Fruit fly (Drosophila melanogaster): ENCODE results near the gene Wnt4.

The Wnt4 gene

dm6 chr2L:7277017-7277416, at the start of gene Wnt4:
Gene Wnt4 (minus strand): TSS chr2L:7277171.
- no peak for TF ChIP-seq CG17801 (GFP tag; optimal IDR thresholded peaks at IDR 0.05; ENCODE audit: partially characterized antibody)

dm6 chr2L:7326405-7326804, 49.4 kb upstream of the Wnt4 start:
- TF ChIP-seq CG17801 (GFP tag; optimal IDR thresholded peaks at IDR 0.05; ENCODE audit: partially characterized antibody): no peak

dm6 chr2L:7323005-7323404, 46.0 kb upstream of the Wnt4 start:
- no peak for TF ChIP-seq CG17801 (GFP tag; optimal IDR thresholded peaks at IDR 0.05; ENCODE audit: partially characterized antibody)

dm6 chr2L:7321110-7321509, 44.1 kb upstream of the Wnt4 start:
- TF ChIP-seq CG17801 (GFP tag; optimal IDR thresholded peaks at IDR 0.05; ENCODE audit: partially characterized antibody): no peak

- no peak for TF ChIP-seq CG17801 (GFP tag; optimal IDR thresholded peaks at IDR 0.05; ENCODE audit: partially characterized antibody)
These were observed 42.9 kb upstream of the Wnt4 start for dm6 chr2L:7319914-7320313.

dm6 chr2L:7319335-7319734, 42.4 kb upstream of the Wnt4 start:
- no peak for TF ChIP-seq CG17801 (GFP tag; optimal IDR thresholded peaks at IDR 0.05; ENCODE audit: partially characterized antibody)

dm6 chr2L:7315523-7315922, 38.6 kb upstream of the Wnt4 start:
- no peak for TF ChIP-seq CG17801 (GFP tag; optimal IDR thresholded peaks at IDR 0.05; ENCODE audit: partially characterized antibody)

dm6 chr2L:7313233-7313858, 36.4 kb upstream of the Wnt4 start:
- no peak for TF ChIP-seq CG17801 (GFP tag; optimal IDR thresholded peaks at IDR 0.05; ENCODE audit: partially characterized antibody)

- TF ChIP-seq CG17801 (GFP tag; optimal IDR thresholded peaks at IDR 0.05; ENCODE audit: partially characterized antibody): no peak
These were observed 34.5 kb upstream of the Wnt4 start for dm6 chr2L:7311467-7311866.

dm6 chr2L:7306782-7307181, 29.8 kb upstream of the Wnt4 start, which contains the start of gene wg:
Gene wg (plus strand): TSS chr2L:7307159.
- TF ChIP-seq CG17801 (GFP tag; optimal IDR thresholded peaks at IDR 0.05; ENCODE audit: partially characterized antibody): no peak

- TF ChIP-seq CG17801 (GFP tag; optimal IDR thresholded peaks at IDR 0.05; ENCODE audit: partially characterized antibody): no peak
These were observed 27.4 kb upstream of the Wnt4 start for dm6 chr2L:7304331-7304730.

- no peak for TF ChIP-seq CG17801 (GFP tag; optimal IDR thresholded peaks at IDR 0.05; ENCODE audit: partially characterized antibody)
These were observed 26.3 kb upstream of the Wnt4 start for dm6 chr2L:7303256-7303655.

dm6 chr2L:7302727-7303126, 25.8 kb upstream of the Wnt4 start:
- TF ChIP-seq CG17801 (GFP tag; optimal IDR thresholded peaks at IDR 0.05; ENCODE audit: partially characterized antibody): no peak

dm6 chr2L:7301497-7301896, 24.5 kb upstream of the Wnt4 start:
- no peak for TF ChIP-seq CG17801 (GFP tag; optimal IDR thresholded peaks at IDR 0.05; ENCODE audit: partially characterized antibody)

dm6 chr2L:7300004-7300403, 23.0 kb upstream of the Wnt4 start:
- no peak for TF ChIP-seq CG17801 (GFP tag; optimal IDR thresholded peaks at IDR 0.05; ENCODE audit: partially characterized antibody)

dm6 chr2L:7298744-7299366, 21.9 kb upstream of the Wnt4 start:
- TF ChIP-seq CG17801 (GFP tag; optimal IDR thresholded peaks at IDR 0.05; ENCODE audit: partially characterized antibody): no peak

dm6 chr2L:7295924-7296323, 19.0 kb upstream of the Wnt4 start:
- TF ChIP-seq CG17801 (GFP tag; optimal IDR thresholded peaks at IDR 0.05; ENCODE audit: partially characterized antibody): no peak
